Worm (Caenorhabditis elegans) whole organism, mixed stage, embryonic: ENCODE measurements around the gene srd-21.

Experiments used
- ces-1 ChIP-seq: fragments of 150-350 bp; optimal IDR thresholded peaks from 2 replicates; lab custom pipeline; 2014; ENCODE audit warnings: missing biosample characterization, missing genetic modification reagents, missing genetic modification characterization
- elt-3 ChIP-seq: fragments of 150-350 bp; optimal IDR thresholded peaks from 2 replicates; lab custom pipeline; 2014; ENCODE audit warnings: missing biosample characterization, missing genetic modification characterization
- mep-1 ChIP-seq: fragments of 150-350 bp; optimal IDR thresholded peaks from 2 replicates; lab custom pipeline; 2017; ENCODE audit warnings: missing biosample characterization, missing genetic modification reagents, missing genetic modification characterization, inconsistent platforms
- nhr-12 ChIP-seq: fragments of 150-350 bp; optimal IDR thresholded peaks from 2 replicates; lab custom pipeline; 2014; ENCODE audit warnings: missing biosample characterization, missing genetic modification characterization

DNA sequence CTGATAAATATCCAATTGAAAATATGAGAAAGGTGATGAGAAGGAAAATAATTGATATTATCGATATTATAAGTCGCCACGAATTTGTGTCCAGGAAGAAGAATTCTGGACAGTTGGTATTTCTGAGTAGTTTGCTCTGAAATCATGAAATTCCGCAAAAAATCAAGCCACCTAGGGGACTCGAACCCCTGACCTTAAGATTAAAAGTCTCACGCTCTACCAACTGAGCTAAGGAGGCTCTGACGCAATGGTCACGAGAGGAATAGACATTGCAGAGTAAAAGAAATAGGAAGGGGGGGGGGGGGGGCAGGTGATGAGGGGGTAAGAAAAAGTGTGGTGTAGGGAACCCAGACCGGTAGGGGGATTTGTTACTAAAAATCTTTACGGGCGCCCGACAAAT lies 7.8 kb upstream of the srd-21 start:
- no peak for TF ChIP-seq ces-1 (GFP tag; lab: Kevin White, UChicago)
- TF ChIP-seq elt-3, result no peak
- no peak for TF ChIP-seq nhr-12
- TF ChIP-seq mep-1 (tag; lab: Kevin White, UChicago), result no peak
